Worm (Caenorhabditis elegans) whole organism, L4/young adult: ENCODE results near the gene lgc-41.

Experiments
- W03F9.2 ChIP-seq: fragments of 150-350 bp; optimal IDR thresholded peaks from 2 replicates; lab custom pipeline; 2014; ENCODE audit warnings: missing biosample characterization, missing genetic modification characterization
- him-1 ChIP-seq: sonication (generic microtip); optimal IDR thresholded peaks from 2 replicates; lab custom pipeline; 2016; ENCODE audit warnings: missing genotype, missing genetic modification reagents, missing genetic modification characterization, missing compliant biosample characterization

DNA sequence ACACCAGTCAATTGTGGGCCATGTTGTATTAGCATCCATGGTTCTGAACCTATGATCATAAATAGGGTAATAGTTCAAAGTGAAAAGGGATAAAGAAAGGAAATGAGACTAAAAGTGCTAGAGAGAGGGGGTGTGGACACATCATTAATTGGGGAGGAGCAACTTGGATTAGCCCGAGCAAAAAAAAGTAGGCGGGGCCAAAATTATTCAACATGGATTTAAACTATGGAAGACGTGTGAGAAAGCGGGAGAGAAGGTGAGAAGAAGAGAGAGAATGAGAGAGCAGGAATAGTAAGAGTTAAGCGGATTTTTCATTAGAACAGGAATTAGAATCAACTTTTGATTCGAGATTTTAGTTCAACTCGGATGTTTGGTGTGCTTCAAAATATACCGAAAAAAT is 9.5 kb downstream of the lgc-41 start, which contains the start of gene C39B10.1:
- no peak for TF ChIP-seq W03F9.2 (tag; lab: Kevin White, UChicago)
- TF ChIP-seq him-1 (tag; lab: Kevin White, UChicago): no peak
